Worm (Caenorhabditis elegans): ENCODE results near the gene F44E7.7.

The F44E7.7 gene

ce11 chrV:5785372-5785771, at the start of gene F44E7.7:
TSS of gene F44E7.7 (minus strand) at chrV:5785472.
- no peak for TF ChIP-seq W03F9.2 (tag; optimal IDR thresholded peaks at IDR 0.05)
- no peak for TF ChIP-seq him-1 (tag; optimal IDR thresholded peaks at IDR 0.05)
- no peak for TF ChIP-seq dao-5 (tag; optimal IDR thresholded peaks at IDR 0.05)

- TF ChIP-seq W03F9.2 (tag; optimal IDR thresholded peaks at IDR 0.05): no peak
- TF ChIP-seq him-1 (tag; optimal IDR thresholded peaks at IDR 0.05): no peak
- no peak for TF ChIP-seq dao-5 (tag; optimal IDR thresholded peaks at IDR 0.05)
These were observed 48.3 kb upstream of the F44E7.7 start, which contains the start of gene srh-76 for ce11 chrV:5833531-5833930. TSS of gene srh-76 (plus strand) at chrV:5833831.

ce11 chrV:5832799-5833198, 47.5 kb upstream of the F44E7.7 start:
- TF ChIP-seq W03F9.2 (tag; optimal IDR thresholded peaks at IDR 0.05): no peak
- no peak for TF ChIP-seq him-1 (tag; optimal IDR thresholded peaks at IDR 0.05)
- TF ChIP-seq dao-5 (tag; optimal IDR thresholded peaks at IDR 0.05): no peak

- TF ChIP-seq W03F9.2 (tag; optimal IDR thresholded peaks at IDR 0.05) (no peak), dao-5 (tag; optimal IDR thresholded peaks at IDR 0.05) (no peak), him-1 (tag; optimal IDR thresholded peaks at IDR 0.05) (no peak)
These were observed 46.0 kb upstream of the F44E7.7 start for ce11 chrV:5831253-5831652.

ce11 chrV:5826592-5826991, 41.3 kb upstream of the F44E7.7 start, which contains the start of gene let-418:
TSS of gene let-418 (plus strand) at chrV:5826833.
- TF ChIP-seq him-1 (tag; optimal IDR thresholded peaks at IDR 0.05) (no peak), W03F9.2 (tag; optimal IDR thresholded peaks at IDR 0.05) (no peak), dao-5 (tag; optimal IDR thresholded peaks at IDR 0.05) (no peak)

ce11 chrV:5825478-5825877, 40.2 kb upstream of the F44E7.7 start:
- TF ChIP-seq dao-5 (tag; optimal IDR thresholded peaks at IDR 0.05): no peak
- TF ChIP-seq W03F9.2 (tag; optimal IDR thresholded peaks at IDR 0.05): no peak
- TF ChIP-seq him-1 (tag; optimal IDR thresholded peaks at IDR 0.05): no peak

ce11 chrV:5822968-5823367, 37.7 kb upstream of the F44E7.7 start:
- TF ChIP-seq dao-5 (tag; optimal IDR thresholded peaks at IDR 0.05) (no peak), W03F9.2 (tag; optimal IDR thresholded peaks at IDR 0.05) (no peak), him-1 (tag; optimal IDR thresholded peaks at IDR 0.05) (no peak)

ce11 chrV:5821451-5822143, 36.3 kb upstream of the F44E7.7 start:
- TF ChIP-seq him-1 (tag; optimal IDR thresholded peaks at IDR 0.05) (no peak), W03F9.2 (tag; optimal IDR thresholded peaks at IDR 0.05) (no peak), dao-5 (tag; optimal IDR thresholded peaks at IDR 0.05) (no peak)

ce11 chrV:5820401-5820800, 35.1 kb upstream of the F44E7.7 start:
- TF ChIP-seq dao-5 (tag; optimal IDR thresholded peaks at IDR 0.05) (no peak), W03F9.2 (tag; optimal IDR thresholded peaks at IDR 0.05) (no peak), him-1 (tag; optimal IDR thresholded peaks at IDR 0.05) (no peak)

ce11 chrV:5819903-5820302, 34.6 kb upstream of the F44E7.7 start:
- no peak for TF ChIP-seq him-1 (tag; optimal IDR thresholded peaks at IDR 0.05)
- no peak for TF ChIP-seq W03F9.2 (tag; optimal IDR thresholded peaks at IDR 0.05)
- TF ChIP-seq dao-5 (tag; optimal IDR thresholded peaks at IDR 0.05): no peak

- no peak for TF ChIP-seq dao-5 (tag; optimal IDR thresholded peaks at IDR 0.05)
- TF ChIP-seq W03F9.2 (tag; optimal IDR thresholded peaks at IDR 0.05): no peak
- no peak for TF ChIP-seq him-1 (tag; optimal IDR thresholded peaks at IDR 0.05)
These were observed 31.3 kb upstream of the F44E7.7 start for ce11 chrV:5816470-5817061.

- no peak for TF ChIP-seq dao-5 (tag; optimal IDR thresholded peaks at IDR 0.05)
- TF ChIP-seq him-1 (tag; optimal IDR thresholded peaks at IDR 0.05): no peak
- TF ChIP-seq W03F9.2 (tag; optimal IDR thresholded peaks at IDR 0.05): no peak
These were observed 27.9 kb upstream of the F44E7.7 start, which contains the start of gene ZC250.4 for ce11 chrV:5813060-5813659. TSS of gene ZC250.4 (minus strand) at chrV:5813137.

- no peak for TF ChIP-seq dao-5 (tag; optimal IDR thresholded peaks at IDR 0.05)
- no peak for TF ChIP-seq W03F9.2 (tag; optimal IDR thresholded peaks at IDR 0.05)
- TF ChIP-seq him-1 (tag; optimal IDR thresholded peaks at IDR 0.05): no peak
These were observed 20.2 kb upstream of the F44E7.7 start, which contains the start of gene ZC250.5 for ce11 chrV:5805467-5805866. TSS of gene ZC250.5 (plus strand) at chrV:5805767.

ce11 chrV:5799373-5799772, 14.1 kb upstream of the F44E7.7 start, which contains the start of gene cyn-17:
TSS of gene cyn-17 (plus strand) at chrV:5799673.
- TF ChIP-seq dao-5 (tag; optimal IDR thresholded peaks at IDR 0.05): no peak
- TF ChIP-seq him-1 (tag; optimal IDR thresholded peaks at IDR 0.05): no peak

All from whole organism, L4/young adult.